Worm (Caenorhabditis elegans): ENCODE measurements around the gene F53F1.2.

DNA sequence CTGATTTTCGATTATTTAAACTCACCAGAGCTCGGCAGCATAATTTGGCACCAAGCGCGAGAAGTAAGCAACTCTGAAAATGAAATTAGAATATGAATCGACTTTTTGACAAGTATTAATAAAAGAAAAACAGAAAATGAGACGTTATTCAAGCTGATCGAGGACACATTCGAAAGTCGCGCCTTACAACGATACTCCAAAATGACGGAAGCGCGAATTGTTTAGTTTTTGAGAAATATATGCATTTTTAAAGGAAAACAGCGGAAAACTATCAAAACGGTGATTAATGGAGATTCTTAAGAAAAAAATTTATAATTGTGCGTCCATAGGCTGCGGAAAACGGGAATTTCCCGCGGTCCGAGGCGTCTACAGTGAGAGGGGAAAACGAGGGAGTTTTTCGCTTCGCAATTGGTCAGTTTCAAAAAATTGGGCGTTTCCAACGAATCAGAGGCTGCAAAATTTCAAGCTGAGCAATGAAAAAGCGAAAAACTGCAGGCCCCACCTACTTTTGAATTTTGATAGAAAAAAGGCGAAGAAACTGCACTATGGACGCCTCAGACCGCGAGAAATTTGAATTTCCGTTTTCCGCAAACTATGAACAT, 31.0 kb downstream of the F53F1.2 start, which contains the start of gene mes-4:
- no peak for TF ChIP-seq ref-1 (GFP tag; conservative IDR thresholded peaks at IDR 0.05)
- TF ChIP-seq flt-1 (GFP tag; IDR thresholded peaks at IDR 0.05), result no peak
- TF ChIP-seq ztf-23 (GFP tag; IDR thresholded peaks at IDR 0.05), result no peak
- no peak for TF ChIP-seq T22C8.4 (GFP tag; IDR thresholded peaks at IDR 0.05)
- TF ChIP-seq cog-1 (tag; optimal IDR thresholded peaks at IDR 0.05), result no peak
- no peak for TF ChIP-seq med-1 (GFP tag; optimal IDR thresholded peaks at IDR 0.05; ENCODE audit: insufficient read depth)
- TF ChIP-seq ztf-29 (GFP tag; IDR thresholded peaks at IDR 0.05), result no peak
